Fruit fly (Drosophila melanogaster) whole organism, embryonic: ENCODE results near the gene Sps2.

Experiments used
- Bgb ChIP-seq: fragments of 200-800 bp; sonication (Bioruptor generic); IDR thresholded peaks from 2 replicates; pipeline ENCODE4 v1.3.6; 2022; ENCODE audit warnings: missing biosample characterization, missing genetic modification characterization; ENCODE audit not compliant: partially characterized antibody
- CG12236 ChIP-seq: fragments of 200-800 bp; sonication (Bioruptor generic); optimal IDR thresholded peaks from 2 replicates; lab custom pipeline; 2016; ENCODE audit warnings: missing biosample characterization, missing genetic modification characterization
- CG12769 ChIP-seq: fragments of 200-800 bp; sonication (Bioruptor generic); optimal IDR thresholded peaks from 2 replicates; lab custom pipeline; 2019; ENCODE audit warnings: missing biosample characterization, mild to moderate bottlenecking, missing genetic modification characterization, moderate library complexity
- CG14050 ChIP-seq: fragments of 200-800 bp; sonication (Bioruptor generic); IDR thresholded peaks from 3 replicates; pipeline ENCODE4 v1.3.6; 2022; ENCODE audit warnings: missing biosample characterization, missing genetic modification characterization
- CG1529 ChIP-seq: fragments of 200-800 bp; sonication (Bioruptor generic); optimal IDR thresholded peaks from 3 replicates; lab custom pipeline; 2018; ENCODE audit warnings: missing biosample characterization, missing genetic modification characterization
- CG16813 ChIP-seq: fragments of 200-800 bp; sonication (Bioruptor generic); IDR thresholded peaks from 3 replicates; pipeline ENCODE4 v1.3.6; 2022; ENCODE audit warnings: missing biosample characterization, missing genetic modification characterization; ENCODE audit not compliant: partially characterized antibody
- CG17829 ChIP-seq: fragments of 200-800 bp; optimal IDR thresholded peaks from 2 replicates; lab custom pipeline; 2019; ENCODE audit warnings: missing biosample characterization, mild to moderate bottlenecking, missing genetic modification characterization, moderate library complexity
- CG18764 ChIP-seq: fragments of 200-800 bp; sonication (Bioruptor generic); optimal IDR thresholded peaks from 3 replicates; lab custom pipeline; 2016; ENCODE audit warnings: missing biosample characterization, missing genetic modification characterization
- CG31365 ChIP-seq: fragments of 200-800 bp; sonication (Bioruptor generic); optimal IDR thresholded peaks from 2 replicates; lab custom pipeline; 2018; ENCODE audit warnings: missing biosample characterization, mild to moderate bottlenecking, missing genetic modification characterization
- CG31441 ChIP-seq: fragments of 200-800 bp; sonication (Bioruptor generic); IDR thresholded peaks from 2 replicates; pipeline ENCODE4 v1.3.6; 2022; ENCODE audit warnings: missing biosample characterization, missing genetic modification characterization
- CG3163 ChIP-seq: fragments of 200-800 bp; sonication (Bioruptor generic); optimal IDR thresholded peaks from 3 replicates; lab custom pipeline; 2016; ENCODE audit warnings: missing biosample characterization, missing genetic modification characterization
- CG33557 ChIP-seq: fragments of 200-800 bp; sonication (Bioruptor generic); optimal IDR thresholded peaks from 2 replicates; lab custom pipeline; 2019; ENCODE audit warnings: missing biosample characterization, mild to moderate bottlenecking, missing genetic modification characterization, moderate library complexity
- CG3838 ChIP-seq: fragments of 200-800 bp; sonication (Bioruptor generic); optimal IDR thresholded peaks from 3 replicates; lab custom pipeline; 2016; ENCODE audit warnings: missing biosample characterization, missing genetic modification characterization
- CG4424 ChIP-seq: fragments of 200-800 bp; sonication (Bioruptor generic); optimal IDR thresholded peaks from 3 replicates; lab custom pipeline; 2016; ENCODE audit warnings: missing biosample characterization, missing genetic modification characterization
- CG4820 ChIP-seq: fragments of 200-800 bp; sonication (Bioruptor generic); optimal IDR thresholded peaks from 3 replicates; lab custom pipeline; 2016; ENCODE audit warnings: missing biosample characterization, missing genetic modification characterization
- CG4854 ChIP-seq: fragments of 200-800 bp; sonication (Bioruptor generic); optimal IDR thresholded peaks from 2 replicates; lab custom pipeline; 2016; ENCODE audit warnings: missing biosample characterization, missing genetic modification characterization, inconsistent platforms
- CG6683 ChIP-seq: fragments of 200-800 bp; sonication (Bioruptor generic); optimal IDR thresholded peaks from 2 replicates; lab custom pipeline; 2017; ENCODE audit warnings: missing biosample characterization, mild to moderate bottlenecking, missing genetic modification characterization, missing genetic modification reagents
- CG7271 ChIP-seq: fragments of 200-800 bp; sonication (Bioruptor generic); optimal IDR thresholded peaks from 2 replicates; lab custom pipeline; 2018; ENCODE audit warnings: missing biosample characterization, mild to moderate bottlenecking, missing genetic modification characterization, moderate library complexity
- CG7839 ChIP-seq: fragments of 200-800 bp; sonication (Bioruptor generic); optimal IDR thresholded peaks from 3 replicates; lab custom pipeline; 2018; ENCODE audit warnings: missing biosample characterization, mild to moderate bottlenecking, missing genetic modification characterization, moderate library complexity
- CG7987 ChIP-seq: fragments of 200-800 bp; sonication (Bioruptor generic); optimal IDR thresholded peaks from 2 replicates; lab custom pipeline; 2018; ENCODE audit warnings: missing biosample characterization, mild to moderate bottlenecking, missing genetic modification characterization, moderate library complexity
- CG9437 ChIP-seq: fragments of 200-800 bp; sonication (Bioruptor generic); optimal IDR thresholded peaks from 2 replicates; lab custom pipeline; 2018; ENCODE audit warnings: missing biosample characterization, mild to moderate bottlenecking, missing genetic modification characterization
- Dek ChIP-seq: fragments of 200-800 bp; sonication (Bioruptor generic); optimal IDR thresholded peaks from 3 replicates; lab custom pipeline; 2019; ENCODE audit warnings: missing biosample characterization, mild to moderate bottlenecking, missing genetic modification characterization, moderate library complexity
- Dfd ChIP-seq, 2 experiments: fragments of >200 bp; optimal IDR thresholded peaks; 2 replicates each; lab custom pipeline; 2017; ENCODE audit warnings: missing biosample characterization in 2 of 2, missing genetic modification characterization in 2 of 2
- Dp ChIP-seq: fragments of 200-800 bp; sonication (Bioruptor generic); optimal IDR thresholded peaks from 2 replicates; lab custom pipeline; 2018; ENCODE audit warnings: missing biosample characterization, mild to moderate bottlenecking, missing genetic modification characterization, moderate library complexity
- E2f2 ChIP-seq: fragments of 200-800 bp; sonication (Bioruptor generic); IDR thresholded peaks from 2 replicates; pipeline ENCODE4 v1.3.6; 2022; ENCODE audit warnings: missing biosample characterization, missing genetic modification characterization
- HLH4C ChIP-seq: fragments of 200-800 bp; sonication (Bioruptor generic); IDR thresholded peaks from 3 replicates; pipeline ENCODE4 v1.3.6; 2022; ENCODE audit warnings: missing biosample characterization, missing genetic modification characterization; ENCODE audit not compliant: partially characterized antibody
- Hmr ChIP-seq: fragments of 200-800 bp; sonication (Bioruptor generic); optimal IDR thresholded peaks from 3 replicates; lab custom pipeline; 2017; ENCODE audit warnings: mild to moderate bottlenecking, missing biosample characterization, missing genetic modification reagents, missing genetic modification characterization
- MESR4 ChIP-seq: fragments of 200-800 bp; sonication (Bioruptor generic); optimal IDR thresholded peaks from 2 replicates; lab custom pipeline; 2018; ENCODE audit warnings: missing biosample characterization, mild to moderate bottlenecking, missing genetic modification characterization, moderate library complexity
- PHDP ChIP-seq: fragments of 200-800 bp; sonication (Bioruptor generic); optimal IDR thresholded peaks from 3 replicates; lab custom pipeline; 2018; ENCODE audit warnings: missing biosample characterization, mild to moderate bottlenecking, missing genetic modification characterization, moderate library complexity
- Pdp1 ChIP-seq, 2 experiments: fragments of 200-800 bp; sonication (Bioruptor generic); optimal IDR thresholded peaks; 3 replicates each; lab custom pipeline; 2016; ENCODE audit warnings: missing biosample characterization in 2 of 2, missing genetic modification characterization in 2 of 2, mild to moderate bottlenecking in 1 of 2, moderate library complexity in 1 of 2
- Ptx1 ChIP-seq: fragments of 200-800 bp; sonication (Bioruptor generic); IDR thresholded peaks from 2 replicates; pipeline ENCODE4 v1.3.6; 2022; ENCODE audit warnings: missing biosample characterization, missing genetic modification characterization
- Taf1 ChIP-seq: fragments of 200-800 bp; sonication (Bioruptor generic); IDR thresholded peaks from 2 replicates; pipeline ENCODE4 v1.3.6; 2022; ENCODE audit warnings: missing biosample characterization, missing genetic modification characterization
- bbx ChIP-seq: fragments of 200-800 bp; sonication (Bioruptor generic); IDR thresholded peaks from 2 replicates; pipeline ENCODE4 v1.3.6; 2022; ENCODE audit warnings: missing biosample characterization, missing genetic modification characterization; ENCODE audit not compliant: partially characterized antibody
- danr ChIP-seq: fragments of 200-800 bp; sonication (Bioruptor generic); IDR thresholded peaks from 2 replicates; pipeline ENCODE4 v1.3.6; 2022; ENCODE audit warnings: missing biosample characterization, missing genetic modification characterization
- ems ChIP-seq: fragments of 200-800 bp; sonication (Bioruptor generic); optimal IDR thresholded peaks from 3 replicates; lab custom pipeline; 2016; ENCODE audit warnings: missing biosample characterization, missing genetic modification characterization
- grau ChIP-seq: fragments of 200-800 bp; optimal IDR thresholded peaks from 3 replicates; lab custom pipeline; 2019; ENCODE audit warnings: missing biosample characterization, mild to moderate bottlenecking, missing genetic modification characterization, moderate library complexity
- gsb ChIP-seq: fragments of 200-800 bp; sonication (Bioruptor generic); IDR thresholded peaks from 2 replicates; pipeline ENCODE4 v1.3.6; 2022; ENCODE audit warnings: missing biosample characterization, missing genetic modification characterization
- gsb-n ChIP-seq: fragments of 200-800 bp; sonication (Bioruptor generic); optimal IDR thresholded peaks from 3 replicates; lab custom pipeline; 2018; ENCODE audit warnings: missing biosample characterization, mild to moderate bottlenecking, missing genetic modification characterization
- hb ChIP-seq: fragments of 200-800 bp; sonication (Bioruptor generic); IDR thresholded peaks from 3 replicates; pipeline ENCODE4 v1.3.6; 2022; ENCODE audit warnings: missing biosample characterization, missing genetic modification characterization; ENCODE audit not compliant: partially characterized antibody
- hkb ChIP-seq, 2 experiments: fragments of 200-800 bp in 1 of 2; fragments of >200 bp in 1 of 2; sonication (Bioruptor generic) in 1 of 2; IDR thresholded peaks in 1 of 2; optimal IDR thresholded peaks in 1 of 2; 2 replicates each; pipeline versions ENCODE4 v1.3.6 to Lab custom; 2017 to 2022; ENCODE audit warnings: missing biosample characterization in 1 of 2, missing genetic modification characterization in 1 of 2
- mirr ChIP-seq: fragments of 200-800 bp; sonication (Bioruptor generic); optimal IDR thresholded peaks from 3 replicates; lab custom pipeline; 2018; ENCODE audit warnings: missing biosample characterization, mild to moderate bottlenecking, missing genetic modification characterization
- nerfin-1 ChIP-seq: fragments of 200-800 bp; sonication (Bioruptor generic); optimal IDR thresholded peaks from 3 replicates; lab custom pipeline; 2019; ENCODE audit warnings: missing biosample characterization, mild to moderate bottlenecking, missing genetic modification characterization, moderate library complexity
- pzg ChIP-seq: fragments of 200-800 bp; sonication (Bioruptor generic); optimal IDR thresholded peaks from 3 replicates; lab custom pipeline; 2018; ENCODE audit warnings: missing biosample characterization, mild to moderate bottlenecking, missing genetic modification characterization, moderate library complexity
- slbo ChIP-seq: fragments of 200-800 bp; sonication (Bioruptor generic); IDR thresholded peaks from 2 replicates; pipeline ENCODE4 v1.3.6; 2022; ENCODE audit warnings: missing biosample characterization, missing genetic modification characterization
- so ChIP-seq: fragments of 200-800 bp; sonication (Bioruptor generic); IDR thresholded peaks from 3 replicates; pipeline ENCODE4 v1.3.6; 2022; ENCODE audit warnings: missing biosample characterization, missing genetic modification characterization
- sob ChIP-seq: fragments of 200-800 bp; sonication (Bioruptor generic); IDR thresholded peaks from 2 replicates; pipeline ENCODE4 v1.3.6; 2022; ENCODE audit warnings: missing biosample characterization, missing genetic modification characterization
- tgo ChIP-seq: fragments of 200-800 bp; sonication (Bioruptor generic); IDR thresholded peaks from 3 replicates; pipeline ENCODE4 v1.3.6; 2022; ENCODE audit warnings: missing biosample characterization, missing genetic modification characterization
- twi ChIP-seq: fragments of 200-800 bp; optimal IDR thresholded peaks from 2 replicates; lab custom pipeline; 2019; ENCODE audit warnings: missing biosample characterization, mild to moderate bottlenecking, missing genetic modification characterization, moderate library complexity
- yki ChIP-seq: fragments of >200 bp; optimal IDR thresholded peaks from 3 replicates; lab custom pipeline; 2018
- zen ChIP-seq: fragments of 200-800 bp; sonication (Bioruptor generic); optimal IDR thresholded peaks from 3 replicates; lab custom pipeline; 2018; ENCODE audit warnings: missing biosample characterization, mild to moderate bottlenecking, missing genetic modification characterization, moderate library complexity

The Sps2 gene

dm6 chr2L:10298306-10298705 lies 44.1 kb upstream of the Sps2 start (continued):
- TF ChIP-seq sob = no peak
- TF ChIP-seq gsb-n (tag; lab: Kevin White, UChicago) = no peak
- peak; percentile 79 for TF ChIP-seq HLH4C (GFP tag; lab: Robert Waterston, UW)
- TF ChIP-seq CG4424 = no peak
- TF ChIP-seq tgo (GFP tag; lab: Robert Waterston, UW) = no peak
- peak in 1 of 2 experiments; percentile 78 for TF ChIP-seq Dfd (GFP tag; optimal IDR thresholded peaks at IDR 0.05; lab: Kevin White, UChicago)
- peak in 1 of 2 experiments; percentile 78 for TF ChIP-seq Pdp1 (GFP tag; optimal IDR thresholded peaks at IDR 0.05; lab: Kevin White, UChicago)
- no peak for TF ChIP-seq CG7987 (GFP tag; lab: Kevin White, UChicago)
- TF ChIP-seq CG7271 (tag; lab: Kevin White, UChicago) = no peak
- no peak for TF ChIP-seq CG12236
- TF ChIP-seq PHDP (tag; lab: Kevin White, UChicago) = no peak
- peak; percentile 91 for TF ChIP-seq CG16813
- no peak for TF ChIP-seq slbo (GFP tag; lab: Robert Waterston, UW)
- TF ChIP-seq CG4820 (GFP tag; lab: Kevin White, UChicago) = peak; percentile 5
- peak; percentile 73 for TF ChIP-seq Bgb (GFP tag; lab: Robert Waterston, UW)
- no peak for TF ChIP-seq gsb (GFP tag; lab: Robert Waterston, UW)
- peak; percentile 54 for TF ChIP-seq bbx (GFP tag; lab: Robert Waterston, UW)
- TF ChIP-seq CG6683 (GFP tag; lab: Kevin White, UChicago) = no peak
- TF ChIP-seq CG31441 (GFP tag; lab: Robert Waterston, UW) = no peak
- peak; percentile 31 for TF ChIP-seq Dp (GFP tag; lab: Kevin White, UChicago)
- peak; percentile 24 for TF ChIP-seq grau (tag; lab: Kevin White, UChicago)
- peak; percentile 54 for TF ChIP-seq CG9437 (GFP tag; lab: Kevin White, UChicago)
- no peak for TF ChIP-seq yki (lab: Kevin White, UChicago)
- TF ChIP-seq CG1529 = no peak
- TF ChIP-seq CG7839 (tag; lab: Kevin White, UChicago) = peak; percentile 24
- TF ChIP-seq Hmr (GFP tag; lab: Kevin White, UChicago) = no peak
- no peak for TF ChIP-seq mirr (GFP tag; lab: Kevin White, UChicago)
- TF ChIP-seq Taf1 = no peak
- TF ChIP-seq nerfin-1 = peak; percentile 31
- TF ChIP-seq hb = peak; percentile 88; the same call in 2 of the 3 replicates
- TF ChIP-seq CG4854 (GFP tag; lab: Kevin White, UChicago) = no peak
- peak; percentile 34 for TF ChIP-seq pzg
- no peak for TF ChIP-seq Dek
- peak; percentile 38 for TF ChIP-seq zen (tag; lab: Kevin White, UChicago)
- peak; percentile 63 for TF ChIP-seq CG12769 (tag; lab: Kevin White, UChicago)
- TF ChIP-seq twi = peak; percentile 8
- no peak for TF ChIP-seq ems (GFP tag; lab: Kevin White, UChicago)
- peak; percentile 98 for TF ChIP-seq CG31365 (tag; lab: Kevin White, UChicago)
- TF ChIP-seq E2f2 (GFP tag; lab: Robert Waterston, UW) = 0 out of 2 replicates have a peak, but pooled peaks have one; percentile 45
- TF ChIP-seq CG3163 (GFP tag; lab: Kevin White, UChicago) = peak; percentile 3
- no peak for TF ChIP-seq hkb (optimal IDR thresholded peaks at IDR 0.05; lab: Kevin White, UChicago)
- no peak for TF ChIP-seq hkb (GFP tag; IDR thresholded peaks at IDR 0.05; lab: Robert Waterston, UW)
- TF ChIP-seq danr (GFP tag; lab: Robert Waterston, UW) = no peak
- peak; percentile 25 for TF ChIP-seq MESR4
- peak; percentile 8 for TF ChIP-seq CG17829 (tag; lab: Kevin White, UChicago)
- TF ChIP-seq CG18764 (GFP tag; lab: Kevin White, UChicago) = no peak
- TF ChIP-seq CG3838 (GFP tag; lab: Kevin White, UChicago) = no peak
- no peak for TF ChIP-seq Ptx1 (GFP tag; lab: Robert Waterston, UW)
- no peak for TF ChIP-seq so (GFP tag; lab: Robert Waterston, UW)
- TF ChIP-seq CG33557 (GFP tag; lab: Kevin White, UChicago) = peak; percentile 10
- no peak for TF ChIP-seq CG14050 (GFP tag; lab: Robert Waterston, UW)
